Fruit fly (Drosophila melanogaster) whole organism, embryonic: ENCODE data around the gene CG31321.
A peak's percentile ranks its signal among the peaks of the same experiment; 100 is the strongest.

Experiments
- Bdp1 ChIP-seq: fragments of 200-800 bp; sonication (Bioruptor generic); optimal IDR thresholded peaks from 3 replicates; lab custom pipeline; 2016; ENCODE audit warnings: missing biosample characterization, missing genetic modification characterization
- CG10274 ChIP-seq: fragments of 200-800 bp; sonication (Bioruptor generic); optimal IDR thresholded peaks from 3 replicates; lab custom pipeline; 2017; ENCODE audit warnings: missing biosample characterization, mild to moderate bottlenecking, missing genetic modification characterization
- CG11085 ChIP-seq: fragments of 200-800 bp; sonication (Bioruptor generic); IDR thresholded peaks from 2 replicates; pipeline ENCODE4 v1.3.6; 2022; ENCODE audit warnings: missing biosample characterization, missing genetic modification characterization
- CG11398 ChIP-seq: fragments of 200-800 bp; sonication (Bioruptor generic); optimal IDR thresholded peaks from 2 replicates; lab custom pipeline; 2016; ENCODE audit warnings: missing biosample characterization, missing genetic modification characterization
- CG12219 ChIP-seq: fragments of 200-800 bp; sonication (Bioruptor generic); optimal IDR thresholded peaks from 3 replicates; lab custom pipeline; 2018; ENCODE audit warnings: missing biosample characterization, mild to moderate bottlenecking, missing genetic modification characterization
- CG12659 ChIP-seq: fragments of 200-800 bp; sonication (Bioruptor generic); optimal IDR thresholded peaks from 3 replicates; lab custom pipeline; 2017; ENCODE audit warnings: mild to moderate bottlenecking, missing biosample characterization, missing genetic modification reagents, missing genetic modification characterization
- CG13424 ChIP-seq: fragments of 200-800 bp; sonication (Bioruptor generic); optimal IDR thresholded peaks from 2 replicates; lab custom pipeline; 2019; ENCODE audit warnings: missing biosample characterization, mild to moderate bottlenecking, missing genetic modification characterization, moderate library complexity
- CG17829 ChIP-seq: fragments of 200-800 bp; optimal IDR thresholded peaks from 2 replicates; lab custom pipeline; 2019; ENCODE audit warnings: missing biosample characterization, mild to moderate bottlenecking, missing genetic modification characterization, moderate library complexity
- CG18262 ChIP-seq: fragments of 200-800 bp; optimal IDR thresholded peaks from 3 replicates; lab custom pipeline; 2019; ENCODE audit warnings: missing biosample characterization, mild to moderate bottlenecking, missing genetic modification characterization, moderate library complexity
- CG18599 ChIP-seq: fragments of 200-800 bp; sonication (Bioruptor generic); optimal IDR thresholded peaks from 3 replicates; lab custom pipeline; 2017; ENCODE audit warnings: missing biosample characterization, missing genetic modification characterization, mild to moderate bottlenecking, moderate library complexity, missing genetic modification reagents
- CG30403 ChIP-seq: fragments of 200-800 bp; sonication (Bioruptor generic); optimal IDR thresholded peaks from 3 replicates; lab custom pipeline; 2016; ENCODE audit warnings: missing biosample characterization, missing genetic modification characterization
- CG3163 ChIP-seq: fragments of 200-800 bp; sonication (Bioruptor generic); optimal IDR thresholded peaks from 3 replicates; lab custom pipeline; 2016; ENCODE audit warnings: missing biosample characterization, missing genetic modification characterization
- CG43689 ChIP-seq: fragments of 200-800 bp; sonication (Bioruptor generic); IDR thresholded peaks from 2 replicates; pipeline ENCODE4 v1.3.6; 2022; ENCODE audit warnings: missing biosample characterization, missing genetic modification characterization
- CG6683 ChIP-seq: fragments of 200-800 bp; sonication (Bioruptor generic); optimal IDR thresholded peaks from 2 replicates; lab custom pipeline; 2017; ENCODE audit warnings: missing biosample characterization, mild to moderate bottlenecking, missing genetic modification characterization, missing genetic modification reagents
- CG6813 ChIP-seq: fragments of 200-800 bp; sonication (Bioruptor generic); optimal IDR thresholded peaks from 2 replicates; lab custom pipeline; 2017; ENCODE audit warnings: missing biosample characterization, missing genetic modification characterization, mild to moderate bottlenecking, moderate library complexity, missing genetic modification reagents
- CG8388 ChIP-seq: fragments of 200-800 bp; sonication (Bioruptor generic); optimal IDR thresholded peaks from 2 replicates; lab custom pipeline; 2019; ENCODE audit warnings: missing biosample characterization, mild to moderate bottlenecking, missing genetic modification characterization, moderate library complexity
- CG8944 ChIP-seq: fragments of 200-800 bp; sonication (Bioruptor generic); optimal IDR thresholded peaks from 3 replicates; lab custom pipeline; 2016; ENCODE audit warnings: missing biosample characterization, missing genetic modification characterization
- CG9437 ChIP-seq: fragments of 200-800 bp; sonication (Bioruptor generic); optimal IDR thresholded peaks from 2 replicates; lab custom pipeline; 2018; ENCODE audit warnings: missing biosample characterization, mild to moderate bottlenecking, missing genetic modification characterization
- CG9727 ChIP-seq: fragments of 200-800 bp; sonication (Bioruptor generic); optimal IDR thresholded peaks from 3 replicates; lab custom pipeline; 2017; ENCODE audit warnings: missing biosample characterization, mild to moderate bottlenecking, missing genetic modification characterization
- Dek ChIP-seq: fragments of 200-800 bp; sonication (Bioruptor generic); optimal IDR thresholded peaks from 3 replicates; lab custom pipeline; 2019; ENCODE audit warnings: missing biosample characterization, mild to moderate bottlenecking, missing genetic modification characterization, moderate library complexity
- Dip2 ChIP-seq: fragments of 200-800 bp; sonication (Bioruptor generic); IDR thresholded peaks from 2 replicates; pipeline ENCODE4 v1.3.6; 2022; ENCODE audit warnings: missing biosample characterization, missing genetic modification characterization
- Drgx ChIP-seq: fragments of 200-800 bp; sonication (Bioruptor generic); IDR thresholded peaks from 2 replicates; pipeline ENCODE4 v1.3.6; 2022; ENCODE audit warnings: missing biosample characterization, missing genetic modification characterization
- E2f1 ChIP-seq: fragments of 200-800 bp; sonication (Bioruptor generic); IDR thresholded peaks from 2 replicates; pipeline ENCODE4 v1.3.6; 2022; ENCODE audit warnings: missing biosample characterization, missing genetic modification characterization
- Fer2 ChIP-seq: fragments of 200-800 bp; sonication (Bioruptor generic); optimal IDR thresholded peaks from 2 replicates; lab custom pipeline; 2018; ENCODE audit warnings: missing biosample characterization, mild to moderate bottlenecking, missing genetic modification characterization, moderate library complexity
- HLH54F ChIP-seq: fragments of 200-800 bp; sonication (Bioruptor generic); optimal IDR thresholded peaks from 3 replicates; lab custom pipeline; 2016; ENCODE audit warnings: missing biosample characterization, missing genetic modification characterization
- Lpt ChIP-seq: fragments of >200 bp; optimal IDR thresholded peaks from 2 replicates; lab custom pipeline; 2018; ENCODE audit warnings: missing biosample characterization, missing genetic modification characterization
- Mrtf ChIP-seq: fragments of 200-800 bp; sonication (Bioruptor generic); IDR thresholded peaks from 3 replicates; pipeline ENCODE4 v1.3.6; 2022; ENCODE audit warnings: missing biosample characterization, missing genetic modification characterization
- NC2β ChIP-seq: fragments of 200-800 bp; sonication (Bioruptor generic); optimal IDR thresholded peaks from 2 replicates; lab custom pipeline; 2016; ENCODE audit warnings: missing biosample characterization, missing genetic modification characterization
- NFAT ChIP-seq: fragments of 200-800 bp; sonication (Bioruptor generic); IDR thresholded peaks from 2 replicates; pipeline ENCODE4 v1.3.6; 2022; ENCODE audit warnings: missing biosample characterization, missing genetic modification characterization
- Taf1 ChIP-seq: fragments of 200-800 bp; sonication (Bioruptor generic); IDR thresholded peaks from 2 replicates; pipeline ENCODE4 v1.3.6; 2022; ENCODE audit warnings: missing biosample characterization, missing genetic modification characterization
- Xrp1 ChIP-seq: fragments of 200-800 bp; sonication (Bioruptor generic); IDR thresholded peaks from 2 replicates; pipeline ENCODE4 v1.3.6; 2022; ENCODE audit warnings: missing biosample characterization, missing genetic modification characterization
- abd-A ChIP-seq: fragments of 200-800 bp; sonication (Bioruptor generic); optimal IDR thresholded peaks from 3 replicates; lab custom pipeline; 2019; ENCODE audit warnings: missing biosample characterization, mild to moderate bottlenecking, missing genetic modification characterization, moderate library complexity
- ac ChIP-seq: fragments of 200-800 bp; sonication (Bioruptor generic); optimal IDR thresholded peaks from 3 replicates; lab custom pipeline; 2017; ENCODE audit warnings: missing biosample characterization, mild to moderate bottlenecking, missing genetic modification characterization
- ap ChIP-seq: fragments of 200-800 bp; sonication (Bioruptor generic); IDR thresholded peaks from 2 replicates; pipeline ENCODE4 v1.3.6; 2022; ENCODE audit warnings: missing biosample characterization, missing genetic modification characterization
- cato ChIP-seq: fragments of 200-800 bp; sonication (Bioruptor generic); optimal IDR thresholded peaks from 2 replicates; lab custom pipeline; 2016; ENCODE audit warnings: missing biosample characterization, missing genetic modification characterization, borderline replicate concordance
- disco-r ChIP-seq: fragments of 200-800 bp; sonication (Bioruptor generic); optimal IDR thresholded peaks from 2 replicates; lab custom pipeline; 2016; ENCODE audit warnings: missing biosample characterization, missing genetic modification characterization
- en ChIP-seq: fragments of 200-800 bp; sonication (Bioruptor generic); optimal IDR thresholded peaks from 2 replicates; lab custom pipeline; 2016; ENCODE audit warnings: missing biosample characterization, missing genetic modification characterization
- eyg ChIP-seq: fragments of 200-800 bp; sonication (Bioruptor generic); optimal IDR thresholded peaks from 3 replicates; lab custom pipeline; 2016; ENCODE audit warnings: missing biosample characterization, missing genetic modification characterization
- gcm2 ChIP-seq: fragments of 200-800 bp; sonication (Bioruptor generic); optimal IDR thresholded peaks from 2 replicates; lab custom pipeline; 2016; ENCODE audit warnings: missing biosample characterization, missing genetic modification characterization
- grau ChIP-seq: fragments of 200-800 bp; optimal IDR thresholded peaks from 3 replicates; lab custom pipeline; 2019; ENCODE audit warnings: missing biosample characterization, mild to moderate bottlenecking, missing genetic modification characterization, moderate library complexity
- grn ChIP-seq: fragments of 200-800 bp; sonication (Bioruptor generic); optimal IDR thresholded peaks from 3 replicates; lab custom pipeline; 2017; ENCODE audit warnings: missing biosample characterization, missing genetic modification characterization
- gsb ChIP-seq: fragments of 200-800 bp; sonication (Bioruptor generic); IDR thresholded peaks from 2 replicates; pipeline ENCODE4 v1.3.6; 2022; ENCODE audit warnings: missing biosample characterization, missing genetic modification characterization
- hb ChIP-seq: fragments of 200-800 bp; sonication (Bioruptor generic); IDR thresholded peaks from 3 replicates; pipeline ENCODE4 v1.3.6; 2022; ENCODE audit warnings: missing biosample characterization, missing genetic modification characterization; ENCODE audit not compliant: partially characterized antibody
- lbe ChIP-seq: fragments of 200-800 bp; sonication (Bioruptor generic); optimal IDR thresholded peaks from 2 replicates; lab custom pipeline; 2016; ENCODE audit warnings: missing biosample characterization, mild to moderate bottlenecking, missing genetic modification characterization
- nerfin-2 ChIP-seq: fragments of 200-800 bp; sonication (Bioruptor generic); IDR thresholded peaks from 2 replicates; pipeline ENCODE4 v1.3.6; 2022; ENCODE audit warnings: missing biosample characterization, missing genetic modification characterization; ENCODE audit not compliant: partially characterized antibody
- pum ChIP-seq: fragments of 200-800 bp; sonication (Bioruptor generic); optimal IDR thresholded peaks from 2 replicates; lab custom pipeline; 2016; ENCODE audit warnings: missing biosample characterization, missing genetic modification characterization
- run ChIP-seq: fragments of 200-800 bp; sonication (Bioruptor generic); optimal IDR thresholded peaks from 3 replicates; lab custom pipeline; 2018; ENCODE audit warnings: missing biosample characterization, mild to moderate bottlenecking, missing genetic modification characterization
- tgo ChIP-seq: fragments of 200-800 bp; sonication (Bioruptor generic); IDR thresholded peaks from 3 replicates; pipeline ENCODE4 v1.3.6; 2022; ENCODE audit warnings: missing biosample characterization, missing genetic modification characterization
- tin ChIP-seq: fragments of 200-800 bp; sonication (Bioruptor generic); optimal IDR thresholded peaks from 3 replicates; lab custom pipeline; 2016; ENCODE audit warnings: missing biosample characterization, missing genetic modification characterization
- unpg ChIP-seq: fragments of 200-800 bp; sonication (Bioruptor generic); optimal IDR thresholded peaks from 3 replicates; lab custom pipeline; 2018; ENCODE audit warnings: missing biosample characterization, mild to moderate bottlenecking, missing genetic modification characterization, moderate library complexity
- zf30C ChIP-seq: fragments of 200-800 bp; sonication (Bioruptor generic); optimal IDR thresholded peaks from 3 replicates; lab custom pipeline; 2018; ENCODE audit warnings: missing biosample characterization, mild to moderate bottlenecking, missing genetic modification characterization

Gene CG31321

dm6 chr3R:14279311-14279998 is 30.7 kb upstream of the CG31321 start (continued):
- no peak for TF ChIP-seq Taf1 (GFP tag; lab: Robert Waterston, UW)
- peak; percentile 17 for TF ChIP-seq CG9437 (GFP tag; lab: Kevin White, UChicago)
- TF ChIP-seq unpg (GFP tag; lab: Kevin White, UChicago) = peak; percentile 2
- TF ChIP-seq CG8388 (GFP tag; lab: Kevin White, UChicago) = peak; percentile 94
- peak; percentile 22 for TF ChIP-seq CG30403 (GFP tag; lab: Kevin White, UChicago)
- TF ChIP-seq CG18599 (GFP tag; lab: Kevin White, UChicago) = peak; percentile 71
- no peak for TF ChIP-seq tin
- TF ChIP-seq CG12219 (GFP tag; lab: Kevin White, UChicago) = no peak
- TF ChIP-seq NFAT (GFP tag; lab: Robert Waterston, UW) = no peak
- no peak for TF ChIP-seq CG43689
- TF ChIP-seq gsb (GFP tag; lab: Robert Waterston, UW) = no peak
- no peak for TF ChIP-seq HLH54F (GFP tag; lab: Kevin White, UChicago)
- no peak for TF ChIP-seq ap (GFP tag; lab: Robert Waterston, UW)
- TF ChIP-seq CG18262 = peak; percentile 40
- TF ChIP-seq en (GFP tag; lab: Kevin White, UChicago) = no peak
- TF ChIP-seq tgo = peak; percentile 28; the same call in 1 of the 3 replicates
- TF ChIP-seq CG6813 = peak; percentile 12
- TF ChIP-seq CG3163 (GFP tag; lab: Kevin White, UChicago) = no peak
- no peak for TF ChIP-seq CG11398
- TF ChIP-seq eyg (GFP tag; lab: Kevin White, UChicago) = no peak
- no peak for TF ChIP-seq Dip2 (GFP tag; lab: Robert Waterston, UW)
- TF ChIP-seq ac (GFP tag; lab: Kevin White, UChicago) = no peak
- no peak for TF ChIP-seq Mrtf (GFP tag; lab: Robert Waterston, UW)
- TF ChIP-seq hb (GFP tag; lab: Robert Waterston, UW) = no peak
- peak; percentile 58 for TF ChIP-seq Xrp1
- TF ChIP-seq zf30C = peak; percentile 55
- no peak for TF ChIP-seq lbe (GFP tag; lab: Kevin White, UChicago)
- TF ChIP-seq abd-A (tag; lab: Kevin White, UChicago) = no peak
- TF ChIP-seq CG9727 (GFP tag; lab: Kevin White, UChicago) = no peak
- no peak for TF ChIP-seq CG8944 (GFP tag; lab: Kevin White, UChicago)
- TF ChIP-seq nerfin-2 (GFP tag; lab: Robert Waterston, UW) = no peak
- peak; percentile 35 for TF ChIP-seq CG13424 (tag; lab: Kevin White, UChicago)
- TF ChIP-seq CG12659 = peak; percentile 10
- no peak for TF ChIP-seq cato (GFP tag; lab: Kevin White, UChicago)
- peak; percentile 45 for TF ChIP-seq CG17829 (tag; lab: Kevin White, UChicago)
- TF ChIP-seq pum (GFP tag; lab: Kevin White, UChicago) = no peak
- no peak for TF ChIP-seq Bdp1 (GFP tag; lab: Kevin White, UChicago)
- TF ChIP-seq CG6683 (GFP tag; lab: Kevin White, UChicago) = no peak
- TF ChIP-seq grau (tag; lab: Kevin White, UChicago) = peak; percentile 51
- no peak for TF ChIP-seq E2f1 (GFP tag; lab: Robert Waterston, UW)
- 0 out of 2 replicates have a peak, but pooled peaks have one; percentile 41 for TF ChIP-seq Drgx (GFP tag; lab: Robert Waterston, UW)
- no peak for TF ChIP-seq run (tag; lab: Kevin White, UChicago)
- TF ChIP-seq gcm2 (GFP tag; lab: Kevin White, UChicago) = no peak
- no peak for TF ChIP-seq Lpt (GFP tag; lab: Kevin White, UChicago)
- no peak for TF ChIP-seq Dek (tag; lab: Kevin White, UChicago)
- no peak for TF ChIP-seq CG11085 (GFP tag; lab: Robert Waterston, UW)
- TF ChIP-seq disco-r = no peak
- no peak for TF ChIP-seq NC2β (GFP tag; lab: Kevin White, UChicago)
- TF ChIP-seq CG10274 (GFP tag; lab: Kevin White, UChicago) = no peak
- no peak for TF ChIP-seq grn
- no peak for TF ChIP-seq Fer2
